Worm (Caenorhabditis elegans): ENCODE measurements around the gene pals-38.

ce11 chrV:12417277-12417676 is 29.5 kb downstream of the pals-38 start, which contains the start of gene cdr-3:
- TF ChIP-seq unc-130 (GFP tag; optimal IDR thresholded peaks at IDR 0.05) (no peak), aptf-3 (GFP tag; IDR thresholded peaks at IDR 0.05) (no peak), atf-7 (tag; optimal IDR thresholded peaks at IDR 0.05) (no peak), attf-3 (GFP tag; conservative IDR thresholded peaks at IDR 0.05) (no peak)
